Worm (Caenorhabditis elegans): ENCODE results near the gene C29E4.13.

DNA sequence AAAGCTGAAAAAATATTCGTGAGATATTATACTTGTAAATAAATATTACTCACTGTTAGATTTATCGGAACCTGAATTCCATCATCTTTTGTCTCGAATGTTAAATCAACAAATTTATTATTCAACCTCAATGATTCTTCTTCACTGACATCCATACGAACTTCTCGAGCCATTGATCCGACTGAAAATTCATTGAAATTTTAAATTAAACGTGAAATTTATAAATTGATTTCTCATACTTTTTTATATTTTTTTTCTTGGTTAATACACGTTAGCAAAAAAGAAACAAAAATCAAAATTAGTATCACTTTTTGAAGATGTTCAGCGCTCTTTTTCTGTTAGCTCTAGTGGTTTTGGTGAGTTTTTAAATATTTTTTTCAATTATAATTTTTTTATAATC, 8.7 kb downstream of the C29E4.13 start, which contains the start of gene C29E4.14:
- TF ChIP-seq fos-1 (tag; optimal IDR thresholded peaks at IDR 0.05) = no peak
- TF ChIP-seq ceh-16 (tag; optimal IDR thresholded peaks at IDR 0.05) = no peak
- no peak for TF ChIP-seq mbf-1 (tag; optimal IDR thresholded peaks at IDR 0.05)
- no peak for TF ChIP-seq ama-1 (optimal IDR thresholded peaks at IDR 0.05)
- no peak for TF ChIP-seq sma-9 (GFP tag; optimal IDR thresholded peaks at IDR 0.05)
- no peak for TF ChIP-seq sma-9 (tag; optimal IDR thresholded peaks at IDR 0.05)
- TF ChIP-seq unc-39 (tag; optimal IDR thresholded peaks at IDR 0.05) = no peak
- no peak for TF ChIP-seq F13H6.1 (tag; optimal IDR thresholded peaks at IDR 0.05)

Data from whole organism, L2 larva.